Worm (Caenorhabditis elegans) whole organism, young adult: ENCODE results near the gene srx-73.

Experiments
- D2030.7 ChIP-seq: fragments of 200-800 bp; sonication (Bioruptor generic); IDR thresholded peaks from 2 replicates; pipeline ENCODE4 v1.3.6; 2022; ENCODE audit warnings: missing genetic modification reagents, missing genetic modification characterization, missing compliant biosample characterization
- F39B2.1 ChIP-seq: fragments of 200-800 bp; sonication (Bioruptor generic); IDR thresholded peaks from 2 replicates; pipeline ENCODE4 v1.3.6; 2022; ENCODE audit warnings: missing genetic modification reagents, missing genetic modification characterization, missing compliant biosample characterization
- F52B5.7 ChIP-seq: sonication (generic microtip); optimal IDR thresholded peaks from 2 replicates; lab custom pipeline; 2016; ENCODE audit warnings: mild to moderate bottlenecking, missing genetic modification characterization, missing compliant biosample characterization
- K12H6.12 ChIP-seq: fragments of 200-800 bp; sonication (Bioruptor generic); optimal IDR thresholded peaks from 2 replicates; lab custom pipeline; 2018; ENCODE audit warnings: mild to moderate bottlenecking, missing genetic modification characterization, missing compliant biosample characterization
- Y53F4B.3 ChIP-seq: fragments of 200-800 bp; sonication (Bioruptor generic); IDR thresholded peaks from 2 replicates; pipeline ENCODE4 v1.3.6; 2022; ENCODE audit warnings: missing genetic modification reagents, missing genetic modification characterization, missing compliant biosample characterization
- Y53G8AR.9 ChIP-seq: fragments of 200-800 bp; sonication (Bioruptor generic); conservative IDR thresholded peaks from 2 replicates; pipeline ENCODE4 v1.3.6; 2022; ENCODE audit warnings: missing genetic modification reagents, missing genetic modification characterization, missing compliant biosample characterization
- Y56A3A.18 ChIP-seq: fragments of 200-800 bp; sonication (Bioruptor generic); IDR thresholded peaks from 2 replicates; pipeline ENCODE4 v1.3.6; 2022; ENCODE audit warnings: missing genetic modification reagents, missing genetic modification characterization, missing compliant biosample characterization
- ama-1 ChIP-seq, 3 experiments: fragments of 150-350 bp in 1 of 3; sonication (generic microtip) in 2 of 3; optimal IDR thresholded peaks; 2 replicates each; lab custom pipeline; 2014 to 2018; ENCODE audit warnings: missing biosample characterization in 2 of 3, missing genetic modification characterization in 2 of 3, missing genetic modification reagents in 2 of 3
- aptf-2 ChIP-seq: fragments of 200-800 bp; sonication (Bioruptor generic); conservative IDR thresholded peaks from 2 replicates; pipeline ENCODE4 v1.3.6; 2022; ENCODE audit warnings: missing genetic modification reagents, missing genetic modification characterization, missing compliant biosample characterization
- aptf-3 ChIP-seq: fragments of 200-800 bp; sonication (Bioruptor generic); IDR thresholded peaks from 2 replicates; pipeline ENCODE4 v1.3.6; 2022; ENCODE audit warnings: missing genetic modification characterization, missing compliant biosample characterization
- athp-1 ChIP-seq: sonication (generic microtip); optimal IDR thresholded peaks from 2 replicates; lab custom pipeline; 2017; ENCODE audit warnings: mild to moderate bottlenecking, missing genetic modification characterization, missing compliant biosample characterization
- attf-5 ChIP-seq: fragments of 200-800 bp; sonication (Bioruptor generic); optimal IDR thresholded peaks from 2 replicates; lab custom pipeline; 2018; ENCODE audit warnings: mild to moderate bottlenecking, missing genetic modification characterization, missing compliant biosample characterization
- bed-2 ChIP-seq: fragments of 200-800 bp; sonication (Bioruptor generic); IDR thresholded peaks from 2 replicates; pipeline ENCODE4 v1.3.6; 2022; ENCODE audit warnings: missing genetic modification reagents, missing genetic modification characterization, missing compliant biosample characterization
- cebp-2 ChIP-seq: fragments of 200-800 bp; sonication (Bioruptor generic); IDR thresholded peaks from 2 replicates; pipeline ENCODE4 v1.3.6; 2022; ENCODE audit warnings: missing genetic modification characterization, missing compliant biosample characterization
- ceh-58 ChIP-seq: fragments of 200-800 bp; sonication (Bioruptor generic); IDR thresholded peaks from 2 replicates; pipeline ENCODE4 v1.3.6; 2022; ENCODE audit warnings: missing genetic modification characterization, missing compliant biosample characterization
- die-1 ChIP-seq: sonication (generic microtip); optimal IDR thresholded peaks from 2 replicates; lab custom pipeline; 2016; ENCODE audit warnings: missing genotype, mild to moderate bottlenecking, missing genetic modification characterization, missing compliant biosample characterization
- ekl-4 ChIP-seq: fragments of 200-800 bp; sonication (Bioruptor generic); IDR thresholded peaks from 2 replicates; pipeline ENCODE4 v1.3.6; 2022; ENCODE audit warnings: missing genetic modification reagents, missing genetic modification characterization, missing compliant biosample characterization
- ets-4 ChIP-seq: fragments of 200-800 bp; sonication (Bioruptor generic); optimal IDR thresholded peaks from 2 replicates; lab custom pipeline; 2018; ENCODE audit warnings: mild to moderate bottlenecking, missing genetic modification characterization, missing compliant biosample characterization
- him-1 ChIP-seq: sonication (generic microtip); optimal IDR thresholded peaks from 2 replicates; lab custom pipeline; 2016; ENCODE audit warnings: missing genotype, missing genetic modification reagents, missing genetic modification characterization, missing compliant biosample characterization
- hmg-20 ChIP-seq: fragments of 200-800 bp; sonication (Bioruptor generic); IDR thresholded peaks from 2 replicates; pipeline ENCODE4 v1.3.6; 2022; ENCODE audit warnings: missing genetic modification reagents, missing genetic modification characterization, missing compliant biosample characterization
- lag-1 ChIP-seq: fragments of 200-800 bp; sonication (Bioruptor generic); IDR thresholded peaks from 2 replicates; pipeline ENCODE4 v1.3.6; 2022; ENCODE audit warnings: missing genetic modification reagents, missing genetic modification characterization, missing compliant biosample characterization
- let-526 ChIP-seq: fragments of 200-800 bp; sonication (Bioruptor generic); IDR thresholded peaks from 2 replicates; pipeline ENCODE4 v1.3.6; 2022; ENCODE audit warnings: missing genetic modification reagents, missing genetic modification characterization, missing compliant biosample characterization
- let-607 ChIP-seq, 2 experiments: fragments of 200-800 bp in 1 of 2; sonication (Bioruptor generic) in 1 of 2; sonication (generic microtip) in 1 of 2; optimal IDR thresholded peaks; 2 replicates each; lab custom pipeline; 2016 to 2018; ENCODE audit warnings: mild to moderate bottlenecking in 2 of 2, missing compliant biosample characterization in 2 of 2, missing genetic modification characterization in 2 of 2, moderate library complexity in 2 of 2, missing genotype in 1 of 2
- lin-26 ChIP-seq: fragments of 200-800 bp; sonication (Bioruptor generic); IDR thresholded peaks from 2 replicates; pipeline ENCODE4 v1.3.6; 2022; ENCODE audit warnings: missing genetic modification reagents, missing genetic modification characterization, missing compliant biosample characterization
- lin-35 ChIP-seq, 3 experiments: fragments of 150-350 bp in 2 of 3; sonication (generic microtip) in 1 of 3; optimal IDR thresholded peaks; 2 replicates each; lab custom pipeline; 2014 to 2018; ENCODE audit warnings: missing biosample characterization in 3 of 3, missing genetic modification characterization in 3 of 3, missing genetic modification reagents in 3 of 3
- lsy-27 ChIP-seq: sonication (generic microtip); optimal IDR thresholded peaks from 2 replicates; lab custom pipeline; 2017; ENCODE audit warnings: missing genetic modification characterization, mild to moderate bottlenecking, missing compliant biosample characterization, antibody characterized with exemption, missing genotype, borderline replicate concordance; ENCODE audit not compliant: insufficient read depth
- madf-10 ChIP-seq: sonication (generic microtip); optimal IDR thresholded peaks from 2 replicates; lab custom pipeline; 2016; ENCODE audit warnings: mild to moderate bottlenecking, missing genetic modification characterization, missing compliant biosample characterization
- madf-3 ChIP-seq: fragments of 200-800 bp; sonication (Bioruptor generic); IDR thresholded peaks from 2 replicates; pipeline ENCODE4 v1.3.6; 2022; ENCODE audit warnings: missing genetic modification reagents, missing genetic modification characterization, missing compliant biosample characterization
- mes-4 ChIP-seq: sonication (generic microtip); optimal IDR thresholded peaks from 2 replicates; lab custom pipeline; 2016; ENCODE audit warnings: missing genotype, missing genetic modification characterization, missing compliant biosample characterization
- nfyb-1 ChIP-seq: fragments of 200-800 bp; sonication (Bioruptor generic); IDR thresholded peaks from 2 replicates; pipeline ENCODE4 v1.3.6; 2022; ENCODE audit warnings: missing genetic modification reagents, missing genetic modification characterization, missing compliant biosample characterization
- nhr-120 ChIP-seq: fragments of 200-800 bp; sonication (Bioruptor generic); IDR thresholded peaks from 2 replicates; pipeline ENCODE4 v1.3.6; 2022; ENCODE audit warnings: missing genetic modification characterization, missing compliant biosample characterization
- nhr-179 ChIP-seq: sonication (generic microtip); optimal IDR thresholded peaks from 2 replicates; lab custom pipeline; 2016; ENCODE audit warnings: mild to moderate bottlenecking, missing genetic modification characterization, missing compliant biosample characterization
- rec-8 ChIP-seq, 2 experiments: sonication (generic microtip); optimal IDR thresholded peaks; 2 replicates each; lab custom pipeline; 2016; ENCODE audit warnings: mild to moderate bottlenecking in 2 of 2, missing genetic modification characterization in 2 of 2, missing genetic modification reagents in 2 of 2, missing genotype in 2 of 2, missing biosample characterization in 1 of 2, missing compliant biosample characterization in 1 of 2, moderate library complexity in 1 of 2
- rpc-1 ChIP-seq, 2 experiments: fragments of 150-350 bp in 1 of 2; sonication (generic microtip) in 1 of 2; optimal IDR thresholded peaks; 2 replicates each; lab custom pipeline; 2014 to 2018; ENCODE audit warnings: missing biosample characterization in 1 of 2, missing genetic modification characterization in 1 of 2, missing genetic modification reagents in 1 of 2, missing genotype in 1 of 2
- sdz-38 ChIP-seq: sonication (generic microtip); optimal IDR thresholded peaks from 2 replicates; lab custom pipeline; 2016; ENCODE audit warnings: missing genotype, missing genetic modification characterization, missing compliant biosample characterization
- snpc-4 ChIP-seq, 5 experiments: fragments of 150-350 bp in 1 of 5; sonication (generic microtip) in 4 of 5; optimal IDR thresholded peaks; 2 replicates each; lab custom pipeline; 2014 to 2018; ENCODE audit warnings: missing genetic modification characterization in 5 of 5, missing biosample characterization in 3 of 5, antibody characterized with exemption in 2 of 5, mild to moderate bottlenecking in 2 of 5, missing compliant biosample characterization in 2 of 5, missing genotype in 2 of 5, moderate library complexity in 2 of 5, missing genetic modification reagents in 1 of 5
- somi-1 ChIP-seq: fragments of 200-800 bp; sonication (Bioruptor generic); optimal IDR thresholded peaks from 2 replicates; lab custom pipeline; 2018; ENCODE audit warnings: mild to moderate bottlenecking, missing genetic modification characterization, missing compliant biosample characterization
- sptf-2 ChIP-seq: fragments of 200-800 bp; sonication (Bioruptor generic); optimal IDR thresholded peaks from 2 replicates; lab custom pipeline; 2018; ENCODE audit warnings: mild to moderate bottlenecking, missing genetic modification characterization, missing compliant biosample characterization
- tlf-1 ChIP-seq: fragments of 200-800 bp; sonication (Bioruptor generic); optimal IDR thresholded peaks from 2 replicates; lab custom pipeline; 2018; ENCODE audit warnings: mild to moderate bottlenecking, missing genetic modification characterization, missing compliant biosample characterization
- unc-62 ChIP-seq: fragments of 150-350 bp; optimal IDR thresholded peaks from 2 replicates; lab custom pipeline; 2014; ENCODE audit warnings: missing biosample characterization, missing genetic modification reagents, missing genetic modification characterization
- zfh-2 ChIP-seq: fragments of 200-800 bp; sonication (Bioruptor generic); conservative IDR thresholded peaks from 2 replicates; pipeline ENCODE4 v1.3.6; 2022; ENCODE audit warnings: missing genetic modification reagents, missing genetic modification characterization, missing compliant biosample characterization
- zim-3 ChIP-seq: sonication (generic microtip); optimal IDR thresholded peaks from 2 replicates; lab custom pipeline; 2017; ENCODE audit warnings: mild to moderate bottlenecking, missing genetic modification characterization, moderate library complexity, missing compliant biosample characterization
- ztf-18 ChIP-seq: sonication (generic microtip); optimal IDR thresholded peaks from 2 replicates; lab custom pipeline; 2016; ENCODE audit warnings: missing genotype, mild to moderate bottlenecking, missing genetic modification characterization, missing compliant biosample characterization
- ztf-22 ChIP-seq: fragments of 200-800 bp; sonication (Bioruptor generic); optimal IDR thresholded peaks from 2 replicates; lab custom pipeline; 2018; ENCODE audit warnings: mild to moderate bottlenecking, missing genetic modification characterization, moderate library complexity, missing compliant biosample characterization
- ztf-25 ChIP-seq: fragments of 200-800 bp; sonication (Bioruptor generic); IDR thresholded peaks from 2 replicates; pipeline ENCODE4 v1.3.6; 2022; ENCODE audit warnings: missing genetic modification reagents, missing genetic modification characterization, missing compliant biosample characterization

The srx-73 gene

ce11 chrV:4689234-4689633 is 23.7 kb upstream of the srx-73 start, which contains the start of gene K03B4.1 (continued):
- TF ChIP-seq lin-35 (GFP tag; optimal IDR thresholded peaks at IDR 0.05; lab: Kevin White, UChicago): no peak
- TF ChIP-seq zim-3 (tag; lab: Kevin White, UChicago): peak; percentile 56
- TF ChIP-seq madf-10 (tag; lab: Kevin White, UChicago): no peak
- TF ChIP-seq Y53G8AR.9 (GFP tag; lab: Robert Waterston, UW): peak; percentile 37; the same call in 1 of the 2 replicates
- no peak for TF ChIP-seq F39B2.1 (GFP tag; lab: Robert Waterston, UW)
- TF ChIP-seq attf-5: no peak
- TF ChIP-seq ztf-22 (GFP tag; lab: Kevin White, UChicago): no peak
- peak; percentile 14 for TF ChIP-seq die-1 (tag; lab: Kevin White, UChicago)
- no peak for TF ChIP-seq aptf-3 (GFP tag; lab: Robert Waterston, UW)
- TF ChIP-seq mes-4 (tag; lab: Kevin White, UChicago): no peak
- TF ChIP-seq lin-26 (GFP tag; lab: Robert Waterston, UW): no peak
- peak; percentile 49 for TF ChIP-seq athp-1
- peak; percentile 29 for TF ChIP-seq F52B5.7
- TF ChIP-seq ets-4 (GFP tag; lab: Kevin White, UChicago): no peak
- no peak for TF ChIP-seq nhr-179 (tag; lab: Kevin White, UChicago)
- TF ChIP-seq nhr-120 (GFP tag; lab: Robert Waterston, UW): no peak
- 0 out of 2 replicates have a peak, but pooled peaks have one; percentile 9 for TF ChIP-seq cebp-2 (GFP tag; lab: Robert Waterston, UW)
- peak; percentile 50; the same call in 1 of the 2 replicates for TF ChIP-seq ceh-58 (GFP tag; lab: Robert Waterston, UW)
- TF ChIP-seq lsy-27 (tag; lab: Kevin White, UChicago): no peak
- TF ChIP-seq nfyb-1 (GFP tag; lab: Robert Waterston, UW): peak; percentile 56; the same call in 1 of the 2 replicates
- no peak for TF ChIP-seq snpc-4 (GFP tag; optimal IDR thresholded peaks at IDR 0.05; lab: Kevin White, UChicago)
- TF ChIP-seq snpc-4 (tag; optimal IDR thresholded peaks at IDR 0.05; lab: Kevin White, UChicago): peak in 1 of 4 experiments; percentile 1
- no peak for TF ChIP-seq unc-62 (GFP tag; lab: Kevin White, UChicago)
- TF ChIP-seq let-607 (tag; optimal IDR thresholded peaks at IDR 0.05; lab: Kevin White, UChicago): no peak
- TF ChIP-seq hmg-20: no peak; the same call in 1 of the 2 replicates
- TF ChIP-seq Y56A3A.18 (GFP tag; lab: Robert Waterston, UW): no peak

DNA sequence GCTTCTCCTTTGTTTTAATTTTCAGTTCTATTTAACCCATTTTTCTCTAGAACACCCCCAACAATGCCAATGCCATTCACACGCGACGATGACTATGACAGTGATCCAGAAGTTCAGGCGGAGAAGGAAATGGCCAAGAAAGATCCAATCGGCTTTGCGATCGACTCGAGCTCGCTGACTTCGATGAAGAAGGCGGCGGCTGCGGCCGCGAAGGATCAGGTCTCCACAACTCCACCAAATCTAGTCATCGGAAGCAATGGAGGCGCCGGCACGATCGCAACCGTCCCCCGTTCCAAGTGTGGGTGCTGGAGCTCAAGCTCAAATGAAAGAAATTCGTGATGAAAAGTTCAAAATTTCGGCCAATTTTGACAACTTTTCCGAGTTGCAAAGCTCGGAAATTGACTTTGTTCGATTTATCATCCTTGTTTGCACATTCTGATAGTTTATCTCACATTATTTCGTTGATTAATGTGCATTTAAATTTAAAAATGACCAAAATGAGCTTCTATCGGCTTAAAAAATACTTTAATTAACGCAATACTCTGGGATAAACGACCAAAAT is 22.5 kb upstream of the srx-73 start, which contains the start of gene K03B4.2:
K03B4.2 (plus strand) TSS at position 51 of the 562 bp plus-strand sequence.
- TF ChIP-seq ama-1 (optimal IDR thresholded peaks at IDR 0.05; lab: Kevin White, UChicago) (peak; percentile 59), ama-1 (GFP tag; optimal IDR thresholded peaks at IDR 0.05; lab: Kevin White, UChicago) (no peak), him-1 (no peak), ztf-22 (GFP tag; lab: Kevin White, UChicago) (no peak), sptf-2 (GFP tag; lab: Kevin White, UChicago) (no peak), sdz-38 (tag; lab: Kevin White, UChicago) (no peak), let-526 (GFP tag; lab: Robert Waterston, UW) (no peak), rpc-1 (optimal IDR thresholded peaks at IDR 0.05; lab: Kevin White, UChicago) (no peak), rpc-1 (tag; optimal IDR thresholded peaks at IDR 0.05; lab: Kevin White, UChicago) (no peak), ceh-58 (GFP tag; lab: Robert Waterston, UW) (no peak), tlf-1 (no peak), zfh-2 (peak; percentile 64), bed-2 (GFP tag; lab: Robert Waterston, UW) (no peak), rec-8 (tag; optimal IDR thresholded peaks at IDR 0.05; lab: Kevin White, UChicago) (no peak), ztf-25 (GFP tag; lab: Robert Waterston, UW) (no peak), Y53F4B.3 (no peak), lag-1 (GFP tag; lab: Robert Waterston, UW) (no peak), somi-1 (no peak), D2030.7 (GFP tag; lab: Robert Waterston, UW) (no peak), ekl-4 (GFP tag; lab: Robert Waterston, UW) (no peak), madf-3 (GFP tag; lab: Robert Waterston, UW) (peak; percentile 38; the same call in 1 of the 2 replicates), aptf-2 (GFP tag; lab: Robert Waterston, UW) (no peak), ztf-18 (tag; lab: Kevin White, UChicago) (no peak), K12H6.12 (tag; lab: Kevin White, UChicago) (no peak), attf-5 (no peak), nhr-179 (tag; lab: Kevin White, UChicago) (no peak)
